Worm (Caenorhabditis elegans) whole organism, young adult: ENCODE results near the gene C49C8.6.

Experiments used
- C06A6.2 ChIP-seq: fragments of 200-800 bp; sonication (Bioruptor generic); conservative IDR thresholded peaks from 2 replicates; pipeline ENCODE4 v1.3.6; 2022; ENCODE audit warnings: missing genetic modification characterization, missing compliant biosample characterization
- F10E7.11 ChIP-seq: sonication (generic microtip); optimal IDR thresholded peaks from 2 replicates; lab custom pipeline; 2017; ENCODE audit warnings: mild to moderate bottlenecking, missing genetic modification characterization, moderate library complexity, missing compliant biosample characterization
- F55B11.4 ChIP-seq: sonication (generic microtip); optimal IDR thresholded peaks from 2 replicates; lab custom pipeline; 2016; ENCODE audit warnings: missing compliant biosample characterization, missing genetic modification characterization, borderline replicate concordance; ENCODE audit not compliant: insufficient read depth
- F57A8.1 ChIP-seq: fragments of 200-800 bp; sonication (Bioruptor generic); optimal IDR thresholded peaks from 2 replicates; lab custom pipeline; 2018; ENCODE audit warnings: mild to moderate bottlenecking, missing genetic modification characterization, moderate library complexity, missing compliant biosample characterization
- T07F8.4 ChIP-seq: sonication (generic microtip); optimal IDR thresholded peaks from 2 replicates; lab custom pipeline; 2016; ENCODE audit warnings: mild to moderate bottlenecking, missing genetic modification characterization, moderate library complexity, missing compliant biosample characterization
- Y53F4B.3 ChIP-seq: fragments of 200-800 bp; sonication (Bioruptor generic); IDR thresholded peaks from 2 replicates; pipeline ENCODE4 v1.3.6; 2022; ENCODE audit warnings: missing genetic modification reagents, missing genetic modification characterization, missing compliant biosample characterization
- Y53G8AR.9 ChIP-seq: fragments of 200-800 bp; sonication (Bioruptor generic); conservative IDR thresholded peaks from 2 replicates; pipeline ENCODE4 v1.3.6; 2022; ENCODE audit warnings: missing genetic modification reagents, missing genetic modification characterization, missing compliant biosample characterization
- ama-1 ChIP-seq, 3 experiments: fragments of 150-350 bp in 1 of 3; sonication (generic microtip) in 2 of 3; optimal IDR thresholded peaks; 2 replicates each; lab custom pipeline; 2014 to 2018; ENCODE audit warnings: missing biosample characterization in 2 of 3, missing genetic modification characterization in 2 of 3, missing genetic modification reagents in 2 of 3
- aptf-2 ChIP-seq: fragments of 200-800 bp; sonication (Bioruptor generic); conservative IDR thresholded peaks from 2 replicates; pipeline ENCODE4 v1.3.6; 2022; ENCODE audit warnings: missing genetic modification reagents, missing genetic modification characterization, missing compliant biosample characterization
- atf-7 ChIP-seq: sonication (generic microtip); optimal IDR thresholded peaks from 2 replicates; lab custom pipeline; 2017; ENCODE audit warnings: mild to moderate bottlenecking, missing genetic modification characterization, missing compliant biosample characterization
- attf-3 ChIP-seq: fragments of 200-800 bp; sonication (Bioruptor generic); conservative IDR thresholded peaks from 2 replicates; pipeline ENCODE4 v1.3.6; 2022; ENCODE audit warnings: missing genetic modification reagents, missing genetic modification characterization, missing compliant biosample characterization
- cebp-2 ChIP-seq: fragments of 200-800 bp; sonication (Bioruptor generic); IDR thresholded peaks from 2 replicates; pipeline ENCODE4 v1.3.6; 2022; ENCODE audit warnings: missing genetic modification characterization, missing compliant biosample characterization
- ceh-79 ChIP-seq: sonication (generic microtip); optimal IDR thresholded peaks from 2 replicates; lab custom pipeline; 2017; ENCODE audit warnings: mild to moderate bottlenecking, missing genetic modification characterization, missing compliant biosample characterization
- ceh-91 ChIP-seq: fragments of 200-800 bp; sonication (Bioruptor generic); IDR thresholded peaks from 2 replicates; pipeline ENCODE4 v1.3.6; 2022; ENCODE audit warnings: missing genetic modification reagents, missing genetic modification characterization, missing compliant biosample characterization
- dox-1 ChIP-seq: fragments of 200-800 bp; sonication (Bioruptor generic); IDR thresholded peaks from 2 replicates; pipeline ENCODE4 v1.3.6; 2022; ENCODE audit warnings: missing genetic modification reagents, missing genetic modification characterization, missing compliant biosample characterization
- dpl-1 ChIP-seq: fragments of 150-350 bp; optimal IDR thresholded peaks from 2 replicates; lab custom pipeline; 2014; ENCODE audit warnings: missing biosample characterization, missing genetic modification reagents, missing genetic modification characterization
- egl-44 ChIP-seq: fragments of 200-800 bp; sonication (Bioruptor generic); IDR thresholded peaks from 2 replicates; pipeline ENCODE4 v1.3.6; 2022; ENCODE audit warnings: missing genetic modification reagents, missing genetic modification characterization, missing compliant biosample characterization
- egrh-3 ChIP-seq: fragments of 200-800 bp; sonication (Bioruptor generic); IDR thresholded peaks from 2 replicates; pipeline ENCODE4 v1.3.6; 2022; ENCODE audit warnings: missing genetic modification reagents, missing genetic modification characterization, missing compliant biosample characterization
- ets-4 ChIP-seq: fragments of 200-800 bp; sonication (Bioruptor generic); optimal IDR thresholded peaks from 2 replicates; lab custom pipeline; 2018; ENCODE audit warnings: mild to moderate bottlenecking, missing genetic modification characterization, missing compliant biosample characterization
- fkh-3 ChIP-seq: sonication (generic microtip); optimal IDR thresholded peaks from 2 replicates; lab custom pipeline; 2016; ENCODE audit warnings: mild to moderate bottlenecking, missing genetic modification characterization, missing compliant biosample characterization
- lag-1 ChIP-seq: fragments of 200-800 bp; sonication (Bioruptor generic); IDR thresholded peaks from 2 replicates; pipeline ENCODE4 v1.3.6; 2022; ENCODE audit warnings: missing genetic modification reagents, missing genetic modification characterization, missing compliant biosample characterization
- lin-35 ChIP-seq, 3 experiments: fragments of 150-350 bp in 2 of 3; sonication (generic microtip) in 1 of 3; optimal IDR thresholded peaks; 2 replicates each; lab custom pipeline; 2014 to 2018; ENCODE audit warnings: missing biosample characterization in 3 of 3, missing genetic modification characterization in 3 of 3, missing genetic modification reagents in 3 of 3
- lsl-1 ChIP-seq: fragments of 200-800 bp; sonication (Bioruptor generic); optimal IDR thresholded peaks from 2 replicates; lab custom pipeline; 2018; ENCODE audit warnings: mild to moderate bottlenecking, missing genetic modification characterization, moderate library complexity, missing compliant biosample characterization
- madf-6 ChIP-seq: fragments of 200-800 bp; sonication (Bioruptor generic); IDR thresholded peaks from 2 replicates; pipeline ENCODE4 v1.3.6; 2022; ENCODE audit warnings: missing genetic modification reagents, missing genetic modification characterization, missing compliant biosample characterization
- madf-8 ChIP-seq: fragments of 200-800 bp; sonication (Bioruptor generic); conservative IDR thresholded peaks from 2 replicates; pipeline ENCODE4 v1.3.6; 2022; ENCODE audit warnings: missing genetic modification reagents, missing genetic modification characterization, missing compliant biosample characterization
- nfya-1 ChIP-seq: sonication (generic microtip); optimal IDR thresholded peaks from 2 replicates; lab custom pipeline; 2017; ENCODE audit warnings: antibody characterized with exemption, missing compliant biosample characterization, missing genetic modification characterization, borderline replicate concordance; ENCODE audit not compliant: insufficient read depth
- nhr-120 ChIP-seq: fragments of 200-800 bp; sonication (Bioruptor generic); IDR thresholded peaks from 2 replicates; pipeline ENCODE4 v1.3.6; 2022; ENCODE audit warnings: missing genetic modification characterization, missing compliant biosample characterization
- nhr-80 ChIP-seq: sonication (generic microtip); optimal IDR thresholded peaks from 2 replicates; lab custom pipeline; 2016; ENCODE audit warnings: missing genetic modification characterization, missing compliant biosample characterization
- nhr-90 ChIP-seq: sonication (generic microtip); optimal IDR thresholded peaks from 2 replicates; lab custom pipeline; 2016; ENCODE audit warnings: missing genotype, mild to moderate bottlenecking, missing genetic modification characterization, missing compliant biosample characterization
- sdz-38 ChIP-seq: sonication (generic microtip); optimal IDR thresholded peaks from 2 replicates; lab custom pipeline; 2016; ENCODE audit warnings: missing genotype, missing genetic modification characterization, missing compliant biosample characterization
- snpc-3.4 ChIP-seq: sonication (generic microtip); optimal IDR thresholded peaks from 2 replicates; lab custom pipeline; 2017; ENCODE audit warnings: missing genetic modification characterization, mild to moderate bottlenecking, missing compliant biosample characterization, antibody characterized with exemption, moderate library complexity, missing genotype, missing genetic modification reagents
- tlf-1 ChIP-seq: fragments of 200-800 bp; sonication (Bioruptor generic); optimal IDR thresholded peaks from 2 replicates; lab custom pipeline; 2018; ENCODE audit warnings: mild to moderate bottlenecking, missing genetic modification characterization, missing compliant biosample characterization
- unc-130 ChIP-seq: sonication (generic microtip); optimal IDR thresholded peaks from 2 replicates; lab custom pipeline; 2016; ENCODE audit warnings: missing genetic modification reagents, missing genetic modification characterization, missing compliant biosample characterization
- unc-62 ChIP-seq: fragments of 150-350 bp; optimal IDR thresholded peaks from 2 replicates; lab custom pipeline; 2014; ENCODE audit warnings: missing biosample characterization, missing genetic modification reagents, missing genetic modification characterization
- ztf-22 ChIP-seq: fragments of 200-800 bp; sonication (Bioruptor generic); optimal IDR thresholded peaks from 2 replicates; lab custom pipeline; 2018; ENCODE audit warnings: mild to moderate bottlenecking, missing genetic modification characterization, moderate library complexity, missing compliant biosample characterization
- ztf-25 ChIP-seq: fragments of 200-800 bp; sonication (Bioruptor generic); IDR thresholded peaks from 2 replicates; pipeline ENCODE4 v1.3.6; 2022; ENCODE audit warnings: missing genetic modification reagents, missing genetic modification characterization, missing compliant biosample characterization
- ztf-26 ChIP-seq: sonication (generic microtip); optimal IDR thresholded peaks from 2 replicates; lab custom pipeline; 2017; ENCODE audit warnings: missing genetic modification characterization, missing compliant biosample characterization

C49C8.6 gene

DNA sequence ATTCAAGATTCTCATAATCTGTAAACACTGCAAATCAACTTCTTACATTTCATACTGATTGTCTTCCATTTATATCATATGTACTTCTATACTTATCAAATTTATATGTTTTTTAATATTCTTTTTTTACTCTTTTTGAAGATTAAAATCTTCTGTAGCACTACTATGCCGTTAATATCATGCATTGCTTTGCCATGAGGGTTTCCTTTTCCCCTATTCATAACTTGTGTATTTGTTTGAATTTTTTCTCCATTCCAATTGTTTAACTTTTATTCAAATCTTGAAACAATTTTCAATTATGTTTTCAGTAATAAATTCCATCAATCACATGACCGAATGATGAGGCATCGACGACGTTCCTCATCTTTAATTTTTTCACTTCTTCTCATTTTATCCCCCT, 10.6 kb upstream of the C49C8.6 start, which contains the start of gene cdh-5:
Gene cdh-5 (plus strand): TSS at position 301 of the 400 bp plus-strand sequence.
- TF ChIP-seq atf-7 (tag; lab: Kevin White, UChicago) = no peak
- TF ChIP-seq lin-35 (GFP tag; optimal IDR thresholded peaks at IDR 0.05; lab: Kevin White, UChicago) = no peak
- TF ChIP-seq unc-130 (GFP tag; lab: Kevin White, UChicago) = no peak
- no peak for TF ChIP-seq ceh-91 (GFP tag; lab: Robert Waterston, UW)
- no peak for TF ChIP-seq ztf-22 (GFP tag; lab: Kevin White, UChicago)
- TF ChIP-seq snpc-3.4 (tag; lab: Kevin White, UChicago) = no peak
- TF ChIP-seq F57A8.1 (GFP tag; lab: Kevin White, UChicago) = no peak
- no peak for TF ChIP-seq Y53G8AR.9
- TF ChIP-seq dox-1 (GFP tag; lab: Robert Waterston, UW) = no peak

DNA sequence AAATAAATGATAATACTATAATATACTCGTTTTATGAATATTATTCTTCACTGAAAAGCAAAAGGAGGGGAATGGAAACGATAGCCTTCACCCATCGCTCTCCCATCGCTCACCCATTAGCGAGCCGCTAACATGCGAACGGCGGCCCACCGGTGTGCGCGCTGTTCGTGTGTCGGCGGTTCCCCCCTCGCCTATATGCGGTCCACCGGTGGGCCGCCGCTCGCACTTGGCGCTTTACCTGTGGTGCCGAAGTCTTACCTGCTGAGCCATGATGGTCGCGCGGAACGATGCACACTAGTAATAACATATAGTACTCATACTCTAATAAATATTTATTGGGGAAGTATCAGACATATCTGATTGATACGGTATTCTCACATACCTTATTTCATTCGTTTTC, 9.1 kb upstream of the C49C8.6 start:
- peak; percentile 63; the same call in 1 of the 2 replicates for TF ChIP-seq egrh-3 (GFP tag; lab: Robert Waterston, UW)

ce11 chrIV:8665778-8666177, 7.8 kb upstream of the C49C8.6 start:
- peak; percentile 94 for TF ChIP-seq attf-3 (GFP tag; lab: Robert Waterston, UW)
- no peak for TF ChIP-seq nhr-90 (tag; lab: Kevin White, UChicago)
- TF ChIP-seq aptf-2 (GFP tag; lab: Robert Waterston, UW) = no peak
- no peak for TF ChIP-seq Y53F4B.3 (GFP tag; lab: Robert Waterston, UW)
- TF ChIP-seq madf-6 (GFP tag; lab: Robert Waterston, UW) = no peak

ce11 chrIV:8654115-8654628, 3.9 kb downstream of the C49C8.6 start, which contains the start of gene C49C8.1:
Gene C49C8.1 (plus strand): TSS chrIV:8654578.
- TF ChIP-seq dox-1 (GFP tag; lab: Robert Waterston, UW) = no peak
- no peak for TF ChIP-seq fkh-3 (tag; lab: Kevin White, UChicago)
- TF ChIP-seq ama-1 (optimal IDR thresholded peaks at IDR 0.05; lab: Kevin White, UChicago) = no peak
- no peak for TF ChIP-seq ama-1 (GFP tag; optimal IDR thresholded peaks at IDR 0.05; lab: Kevin White, UChicago)
- TF ChIP-seq sdz-38 (tag; lab: Kevin White, UChicago) = no peak
- no peak for TF ChIP-seq cebp-2 (GFP tag; lab: Robert Waterston, UW)
- TF ChIP-seq ztf-25 = no peak

DNA sequence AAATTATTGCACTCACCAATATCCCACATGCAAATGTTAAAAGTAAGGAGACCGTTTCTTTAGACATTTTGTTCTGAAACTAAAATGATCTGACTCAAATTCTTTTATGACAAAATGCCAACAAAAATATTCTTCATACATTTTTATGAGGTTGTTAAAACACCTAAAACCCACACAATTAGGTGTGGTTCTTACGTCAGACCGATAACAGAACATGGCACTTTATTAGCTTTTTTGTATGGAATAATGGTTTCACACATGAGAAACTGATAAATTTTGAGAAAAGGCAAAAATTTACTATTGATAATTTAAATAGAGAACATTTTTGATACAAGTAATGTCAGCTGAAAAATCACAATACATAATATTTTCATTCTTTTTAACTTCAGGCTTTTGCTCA, 4.4 kb downstream of the C49C8.6 start, which contains the start of gene C49C8.5:
Gene C49C8.5 (minus strand): TSS at position 73 of the 400 bp plus-strand sequence.
- TF ChIP-seq fkh-3 (tag; lab: Kevin White, UChicago) (no peak), ztf-25 (no peak), ets-4 (GFP tag; lab: Kevin White, UChicago) (no peak), lag-1 (GFP tag; lab: Robert Waterston, UW) (no peak), C06A6.2 (GFP tag; lab: Robert Waterston, UW) (no peak), madf-8 (no peak), nfya-1 (tag; lab: Kevin White, UChicago) (no peak), ceh-79 (tag; lab: Kevin White, UChicago) (no peak), unc-62 (no peak), nhr-120 (GFP tag; lab: Robert Waterston, UW) (no peak), lsl-1 (GFP tag; lab: Kevin White, UChicago) (no peak), T07F8.4 (no peak), nhr-80 (tag; lab: Kevin White, UChicago) (no peak), F55B11.4 (tag; lab: Kevin White, UChicago) (no peak), tlf-1 (no peak), nhr-90 (tag; lab: Kevin White, UChicago) (no peak), ztf-26 (no peak), dpl-1 (GFP tag; lab: Kevin White, UChicago) (no peak), F10E7.11 (tag; lab: Kevin White, UChicago) (no peak), egl-44 (no peak)
